Worm (Caenorhabditis elegans): ENCODE measurements around the gene alh-7.
A peak's percentile ranks its signal among the peaks of the same experiment; 100 is the strongest.

Gene alh-7

DNA sequence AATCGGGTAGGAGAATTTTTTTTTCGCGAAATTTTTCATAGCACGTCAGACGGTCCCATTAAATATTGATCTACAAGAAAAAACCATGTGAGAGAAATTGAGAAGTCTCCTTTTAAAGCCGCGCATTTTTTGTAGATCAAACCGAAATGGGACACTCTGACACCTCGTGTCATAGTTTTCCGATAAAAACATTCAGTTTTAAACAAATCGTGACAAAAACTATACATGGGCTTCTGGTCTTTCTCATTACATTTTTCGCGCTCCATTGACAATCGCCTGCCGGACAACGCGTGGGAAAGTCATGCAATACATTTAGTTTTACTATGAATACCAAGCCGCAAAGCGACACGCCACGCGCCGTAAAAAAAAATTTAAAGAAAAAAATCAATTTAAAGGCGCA, 13.8 kb upstream of the alh-7 start:
- TF ChIP-seq nhr-25 (tag; optimal IDR thresholded peaks at IDR 0.05) (no peak), hmg-11 (tag; optimal IDR thresholded peaks at IDR 0.05) (no peak), pqm-1 (tag; optimal IDR thresholded peaks at IDR 0.05) (no peak), zag-1 (tag; optimal IDR thresholded peaks at IDR 0.05) (no peak), nhr-12 (tag; optimal IDR thresholded peaks at IDR 0.05) (no peak), ZK546.5 (tag; optimal IDR thresholded peaks at IDR 0.05) (no peak), ceh-82 (tag; optimal IDR thresholded peaks at IDR 0.05) (no peak), mml-1 (tag; optimal IDR thresholded peaks at IDR 0.05) (no peak), nhr-43 (tag; optimal IDR thresholded peaks at IDR 0.05; ENCODE audit: poor library complexity, severe bottlenecking) (no peak), nhr-77 (tag; optimal IDR thresholded peaks at IDR 0.05) (no peak), unc-62 (GFP tag; optimal IDR thresholded peaks at IDR 0.05) (no peak), lsy-12 (tag; optimal IDR thresholded peaks at IDR 0.05) (no peak), jun-1 (tag; optimal IDR thresholded peaks at IDR 0.05) (no peak), aly-2 (tag; optimal IDR thresholded peaks at IDR 0.05) (no peak)

DNA sequence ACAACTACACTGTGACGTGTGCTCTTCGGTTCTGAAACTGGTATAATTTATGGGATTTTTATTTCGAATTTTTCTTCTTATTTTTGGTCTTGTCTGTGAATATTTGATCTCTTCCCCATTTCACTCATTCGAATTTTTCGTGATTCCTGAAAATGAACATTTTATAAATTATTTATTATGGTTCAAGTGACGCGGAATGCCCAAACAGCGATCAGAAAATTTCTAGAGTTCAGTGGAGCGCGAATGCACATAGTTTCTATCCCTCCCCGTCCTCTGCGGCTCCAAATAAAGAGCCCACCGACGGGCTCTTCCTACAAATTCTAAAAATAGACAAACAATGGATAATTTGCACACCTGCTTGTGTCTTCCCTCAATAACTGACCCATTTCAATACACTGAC, 12.1 kb upstream of the alh-7 start, which contains the start of gene F54F11.1:
TSS of gene F54F11.1 (plus strand) at position 301 of the 400 bp plus-strand sequence.
- TF ChIP-seq ZK546.5 (tag; optimal IDR thresholded peaks at IDR 0.05): no peak

DNA sequence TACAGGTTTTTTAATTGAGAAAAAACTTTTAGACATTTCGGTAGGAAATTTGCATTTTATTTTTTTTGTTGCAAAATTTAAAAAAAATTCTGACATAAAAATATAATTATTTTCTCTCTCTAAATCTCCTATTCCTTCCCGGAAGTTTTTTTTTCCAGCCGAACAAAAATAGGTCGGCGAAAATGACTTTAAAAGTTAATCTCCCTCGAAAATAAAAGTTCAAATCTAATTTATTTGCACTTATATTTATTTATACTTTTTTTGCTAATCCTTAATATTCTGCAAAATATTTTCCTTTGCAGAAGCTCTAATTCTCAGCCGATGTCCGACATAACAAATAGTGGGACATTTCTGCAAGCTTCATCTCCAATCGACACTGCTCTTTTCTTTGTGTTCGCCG, 10.0 kb upstream of the alh-7 start, which contains the start of gene F45H10.5:
TSS of gene F45H10.5 (plus strand) at position 301 of the 400 bp plus-strand sequence.
- no peak for TF ChIP-seq egl-5 (tag; optimal IDR thresholded peaks at IDR 0.05)
- TF ChIP-seq eor-1 (tag; optimal IDR thresholded peaks at IDR 0.05): no peak
- no peak for TF ChIP-seq nhr-28 (tag; optimal IDR thresholded peaks at IDR 0.05)
- no peak for TF ChIP-seq ZK546.5 (tag; optimal IDR thresholded peaks at IDR 0.05)
- no peak for TF ChIP-seq nhr-77 (tag; optimal IDR thresholded peaks at IDR 0.05)
- no peak for TF ChIP-seq elt-3 (tag; optimal IDR thresholded peaks at IDR 0.05)
- no peak for TF ChIP-seq nhr-76 (tag; optimal IDR thresholded peaks at IDR 0.05)
- no peak for TF ChIP-seq nhr-237 (tag; optimal IDR thresholded peaks at IDR 0.05)
- no peak for TF ChIP-seq nhr-43 (tag; optimal IDR thresholded peaks at IDR 0.05; ENCODE audit: poor library complexity, severe bottlenecking)
- TF ChIP-seq daf-12 (tag; optimal IDR thresholded peaks at IDR 0.05): no peak
- no peak for TF ChIP-seq nhr-23 (tag; optimal IDR thresholded peaks at IDR 0.05)
- TF ChIP-seq nfya-1 (tag; optimal IDR thresholded peaks at IDR 0.05; ENCODE audit: insufficient read depth): no peak
- TF ChIP-seq fkh-10 (GFP tag; optimal IDR thresholded peaks at IDR 0.05): no peak
- no peak for TF ChIP-seq jun-1 (tag; optimal IDR thresholded peaks at IDR 0.05)
- TF ChIP-seq lsy-12 (tag; optimal IDR thresholded peaks at IDR 0.05): no peak

DNA sequence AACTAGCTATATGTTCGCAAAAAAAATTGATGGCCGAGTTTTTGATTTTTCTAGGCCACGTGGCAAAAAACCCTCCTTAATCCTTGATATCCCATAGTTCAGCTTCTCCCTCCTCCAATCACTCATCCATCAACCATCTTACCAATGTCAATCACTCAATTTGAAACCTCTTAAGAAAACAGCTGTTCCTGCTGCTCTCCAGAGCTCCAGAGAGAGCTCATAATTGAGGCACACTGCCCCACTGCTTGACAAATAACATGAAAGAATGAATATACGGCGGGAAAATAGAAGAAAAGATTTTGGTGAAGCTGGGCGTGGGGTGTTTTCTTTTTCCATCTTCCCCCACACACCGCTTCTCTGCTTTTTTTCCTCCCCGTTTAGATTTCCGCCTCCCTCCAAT, 9.0 kb upstream of the alh-7 start:
- no peak for TF ChIP-seq elt-1 (tag; optimal IDR thresholded peaks at IDR 0.05)
- no peak for TF ChIP-seq ceh-82 (tag; optimal IDR thresholded peaks at IDR 0.05)
- TF ChIP-seq lin-39 (tag; optimal IDR thresholded peaks at IDR 0.05): peak; percentile 66
- peak; percentile 22 for TF ChIP-seq egl-5 (tag; optimal IDR thresholded peaks at IDR 0.05)
- no peak for TF ChIP-seq unc-39 (tag; optimal IDR thresholded peaks at IDR 0.05)

DNA sequence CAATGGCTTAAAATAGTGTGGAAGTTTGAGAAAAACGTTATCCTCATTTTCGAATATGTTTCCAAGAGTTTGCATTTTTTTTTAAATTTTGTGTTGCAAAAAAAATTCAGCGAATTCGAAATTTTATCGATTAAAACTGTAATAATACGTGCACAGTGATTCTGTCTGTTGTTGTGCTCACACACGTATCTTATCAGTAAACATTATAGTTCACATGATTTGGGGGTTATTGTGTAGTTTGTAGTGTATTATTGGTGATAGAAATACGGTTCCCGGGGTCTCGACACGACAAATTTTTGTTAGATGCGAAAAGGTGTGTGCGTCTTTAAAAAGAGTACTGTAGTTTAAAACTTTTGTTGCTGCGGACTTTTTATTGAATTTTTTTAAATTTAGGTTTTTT, 4.1 kb upstream of the alh-7 start, which contains the start of gene drr-1:
TSS of gene drr-1 (minus strand) at position 183 of the 400 bp plus-strand sequence.
- TF ChIP-seq pha-4 (tag; optimal IDR thresholded peaks at IDR 0.05) (peak; percentile 35), elt-2 (tag; optimal IDR thresholded peaks at IDR 0.05) (peak; percentile 72), nhr-237 (tag; optimal IDR thresholded peaks at IDR 0.05) (no peak), ceh-28 (tag; optimal IDR thresholded peaks at IDR 0.05) (peak; percentile 46), nhr-76 (tag; optimal IDR thresholded peaks at IDR 0.05) (no peak), nhr-12 (tag; optimal IDR thresholded peaks at IDR 0.05) (no peak), ceh-16 (tag; optimal IDR thresholded peaks at IDR 0.05) (no peak)

DNA sequence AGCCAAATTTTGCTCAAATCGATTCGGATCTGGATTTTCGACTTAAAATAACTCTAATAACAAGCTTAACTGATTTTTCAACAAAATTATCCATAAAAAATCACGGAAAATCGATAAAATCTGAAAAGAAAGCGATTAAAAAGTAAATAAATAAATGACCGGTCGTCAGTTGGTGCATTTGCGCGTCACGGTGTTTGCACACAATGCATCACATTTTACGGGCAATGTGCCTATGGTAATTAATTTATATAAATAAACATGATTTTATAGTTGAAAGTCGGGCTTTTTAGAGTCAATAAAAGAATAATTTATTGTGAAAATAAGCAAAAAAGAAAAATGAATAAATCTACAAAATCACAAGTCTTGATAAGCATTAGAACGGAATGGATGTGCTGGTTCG, 3.2 kb upstream of the alh-7 start:
- peak; percentile 42 for TF ChIP-seq snpc-4 (tag; optimal IDR thresholded peaks at IDR 0.05)
- TF ChIP-seq hmg-11 (tag; optimal IDR thresholded peaks at IDR 0.05): peak; percentile 54
- TF ChIP-seq pqm-1 (tag; optimal IDR thresholded peaks at IDR 0.05): peak; percentile 8
- no peak for TF ChIP-seq fkh-2 (tag; optimal IDR thresholded peaks at IDR 0.05)
- TF ChIP-seq lin-15B (tag; optimal IDR thresholded peaks at IDR 0.05): peak; percentile 39
- peak; percentile 12 for TF ChIP-seq nfya-1 (tag; optimal IDR thresholded peaks at IDR 0.05; ENCODE audit: insufficient read depth)
- TF ChIP-seq nhr-25 (tag; optimal IDR thresholded peaks at IDR 0.05): no peak
- peak; percentile 31 for TF ChIP-seq elt-2 (tag; optimal IDR thresholded peaks at IDR 0.05)
- TF ChIP-seq ama-1 (optimal IDR thresholded peaks at IDR 0.05): peak; percentile 24
- TF ChIP-seq nhr-77 (tag; optimal IDR thresholded peaks at IDR 0.05): no peak
- TF ChIP-seq pha-4 (tag; optimal IDR thresholded peaks at IDR 0.05): peak; percentile 89
- TF ChIP-seq ZK546.5 (tag; optimal IDR thresholded peaks at IDR 0.05): no peak
- no peak for TF ChIP-seq R02D3.7 (tag; optimal IDR thresholded peaks at IDR 0.05)
- no peak for TF ChIP-seq skn-1 (tag; optimal IDR thresholded peaks at IDR 0.05)

Data from whole organism, L3 larva.